ENCODE assay signal across 1 fruit fly cellular context in genomic region chr3R:12722392-12722914, dm6.
TF ChIP-seq lines count a peak whose summit lies in the region.

TSS of gene Men (minus strand) at chr3R:12722442.

TF ChIP-seq in whole organism, embryonic, 481 proteins besides CTCF, POLR2A, EP300 and RAD21 (continued from another document and continues in another):
- TF ChIP-seq Pdp1 (GFP tag; optimal IDR thresholded peaks at IDR 0.05; lab: Kevin White, UChicago) (peak; percentile 4 to 18), gro (GFP tag; optimal IDR thresholded peaks at IDR 0.05; lab: Kevin White, UChicago) (no peak), amos (GFP tag; IDR thresholded peaks at IDR 0.05; lab: Robert Waterston, UW; ENCODE audit: partially characterized antibody) (no peak), shn (GFP tag; optimal IDR thresholded peaks at IDR 0.05; lab: Kevin White, UChicago) (no peak), CG13775 (GFP tag; optimal IDR thresholded peaks at IDR 0.05; lab: Kevin White, UChicago) (peak; percentile 27), CG14710 (tag; optimal IDR thresholded peaks at IDR 0.05; lab: Kevin White, UChicago) (peak; percentile 43), ind (GFP tag; optimal IDR thresholded peaks at IDR 0.05; lab: Kevin White, UChicago) (peak; percentile 55), CG3281 (GFP tag; optimal IDR thresholded peaks at IDR 0.05; lab: Kevin White, UChicago) (peak; percentile 49), ham (GFP tag; IDR thresholded peaks at IDR 0.05; lab: Robert Waterston, UW) (no peak), CG18619 (GFP tag; optimal IDR thresholded peaks at IDR 0.05; lab: Kevin White, UChicago) (peak; percentile 45), CG2116 (GFP tag; optimal IDR thresholded peaks at IDR 0.05; lab: Kevin White, UChicago) (no peak), CG10209 (GFP tag; optimal IDR thresholded peaks at IDR 0.05; lab: Kevin White, UChicago) (peak; percentile 43), Aef1 (GFP tag; IDR thresholded peaks at IDR 0.05; lab: Robert Waterston, UW) (peak; percentile 28; the same call in 1 of the 3 replicates), Atf-2 (GFP tag; optimal IDR thresholded peaks at IDR 0.05; lab: Kevin White, UChicago) (no peak), Myb (GFP tag; optimal IDR thresholded peaks at IDR 0.05; lab: Kevin White, UChicago) (no peak), CG9215 (GFP tag; IDR thresholded peaks at IDR 0.05; lab: Robert Waterston, UW) (peak; percentile 52), pum (GFP tag; optimal IDR thresholded peaks at IDR 0.05; lab: Kevin White, UChicago) (no peak), Nf-YA (GFP tag; IDR thresholded peaks at IDR 0.05; lab: Robert Waterston, UW) (peak; percentile 61), Hmx (GFP tag; optimal IDR thresholded peaks at IDR 0.05; lab: Kevin White, UChicago) (no peak), CG10959 (GFP tag; IDR thresholded peaks at IDR 0.05; lab: Robert Waterston, UW) (0 out of 2 replicates have a peak, but pooled peaks have one; percentile 11), Max (GFP tag; optimal IDR thresholded peaks at IDR 0.05; lab: Kevin White, UChicago) (peak; percentile 21), CG2875 (GFP tag; optimal IDR thresholded peaks at IDR 0.05; lab: Kevin White, UChicago) (no peak), CG8290 (GFP tag; optimal IDR thresholded peaks at IDR 0.05; lab: Kevin White, UChicago) (no peak), CG8290 (tag; optimal IDR thresholded peaks at IDR 0.05; lab: Kevin White, UChicago) (no peak), Mes4 (GFP tag; optimal IDR thresholded peaks at IDR 0.05; lab: Kevin White, UChicago) (no peak), grn (GFP tag; optimal IDR thresholded peaks at IDR 0.05; lab: Kevin White, UChicago) (no peak), CG18764 (GFP tag; optimal IDR thresholded peaks at IDR 0.05; lab: Kevin White, UChicago) (peak; percentile 29), Rx (GFP tag; IDR thresholded peaks at IDR 0.05; lab: Robert Waterston, UW) (no peak), CG1024 (GFP tag; IDR thresholded peaks at IDR 0.05; lab: Robert Waterston, UW) (no peak), emc (GFP tag; optimal IDR thresholded peaks at IDR 0.05; lab: Kevin White, UChicago) (no peak), HLH4C (GFP tag; IDR thresholded peaks at IDR 0.05; lab: Robert Waterston, UW; ENCODE audit: partially characterized antibody) (no peak), CG17829 (tag; optimal IDR thresholded peaks at IDR 0.05; lab: Kevin White, UChicago) (peak; percentile 60), Hr51 (GFP tag; optimal IDR thresholded peaks at IDR 0.05; lab: Kevin White, UChicago) (peak in 1 of 2 experiments; percentile 88), CG13296 (GFP tag; optimal IDR thresholded peaks at IDR 0.05; lab: Kevin White, UChicago) (peak; percentile 74), CG32772 (GFP tag; IDR thresholded peaks at IDR 0.05; lab: Robert Waterston, UW) (peak; percentile 27; the same call in 1 of the 2 replicates), z (GFP tag; IDR thresholded peaks at IDR 0.05; lab: Robert Waterston, UW) (no peak), Gsc (GFP tag; IDR thresholded peaks at IDR 0.05; lab: Robert Waterston, UW) (no peak), tio (GFP tag; optimal IDR thresholded peaks at IDR 0.05; lab: Kevin White, UChicago) (peak; percentile 21), mirr (GFP tag; optimal IDR thresholded peaks at IDR 0.05; lab: Kevin White, UChicago) (no peak), Optix (GFP tag; IDR thresholded peaks at IDR 0.05; lab: Robert Waterston, UW) (no peak), CG14965 (GFP tag; optimal IDR thresholded peaks at IDR 0.05; lab: Kevin White, UChicago; ENCODE audit: borderline replicate concordance) (no peak), CG5180 (GFP tag; optimal IDR thresholded peaks at IDR 0.05; lab: Kevin White, UChicago) (peak; percentile 35), nau (GFP tag; optimal IDR thresholded peaks at IDR 0.05; lab: Kevin White, UChicago) (no peak), Dip2 (GFP tag; IDR thresholded peaks at IDR 0.05; lab: Robert Waterston, UW) (no peak), CG34422 (GFP tag; IDR thresholded peaks at IDR 0.05; lab: Robert Waterston, UW) (no peak), Dfd (GFP tag; optimal IDR thresholded peaks at IDR 0.05; lab: Kevin White, UChicago) (no peak), Mad (GFP tag; optimal IDR thresholded peaks at IDR 0.05; lab: Kevin White, UChicago) (no peak), nerfin-1 (tag; optimal IDR thresholded peaks at IDR 0.05; lab: Kevin White, UChicago) (peak; percentile 58), CG8388 (GFP tag; optimal IDR thresholded peaks at IDR 0.05; lab: Kevin White, UChicago) (peak; percentile 71), NFAT (GFP tag; IDR thresholded peaks at IDR 0.05; lab: Robert Waterston, UW) (peak; percentile 37; the same call in 1 of the 2 replicates), CG16863 (GFP tag; optimal IDR thresholded peaks at IDR 0.05; lab: Kevin White, UChicago) (no peak), Bteb2 (GFP tag; optimal IDR thresholded peaks at IDR 0.05; lab: Kevin White, UChicago) (no peak), zfh2 (GFP tag; optimal IDR thresholded peaks at IDR 0.05; lab: Kevin White, UChicago) (no peak), Scr (GFP tag; IDR thresholded peaks at IDR 0.05; lab: Robert Waterston, UW; ENCODE audit: partially characterized antibody) (no peak), CG15479 (GFP tag; optimal IDR thresholded peaks at IDR 0.05; lab: Kevin White, UChicago) (no peak), CG8944 (GFP tag; optimal IDR thresholded peaks at IDR 0.05; lab: Kevin White, UChicago) (no peak), CG33213 (GFP tag; optimal IDR thresholded peaks at IDR 0.05; lab: Kevin White, UChicago) (no peak), CG12769 (tag; optimal IDR thresholded peaks at IDR 0.05; lab: Kevin White, UChicago) (no peak), danr (GFP tag; IDR thresholded peaks at IDR 0.05; lab: Robert Waterston, UW) (no peak), CG12391 (tag; optimal IDR thresholded peaks at IDR 0.05; lab: Kevin White, UChicago) (peak; percentile 61), Spps (tag; optimal IDR thresholded peaks at IDR 0.05; lab: Kevin White, UChicago) (no peak), Abd-B (GFP tag; optimal IDR thresholded peaks at IDR 0.05; lab: Kevin White, UChicago) (peak; percentile 17), CG15073 (GFP tag; optimal IDR thresholded peaks at IDR 0.05; lab: Kevin White, UChicago) (no peak), esg (GFP tag; conservative IDR thresholded peaks at IDR 0.05; lab: Robert Waterston, UW) (peak; percentile 41; the same call in 1 of the 2 replicates), CG15696 (tag; optimal IDR thresholded peaks at IDR 0.05; lab: Kevin White, UChicago) (peak; percentile 39), az2 (GFP tag; optimal IDR thresholded peaks at IDR 0.05; lab: Kevin White, UChicago) (no peak), lola (GFP tag; optimal IDR thresholded peaks at IDR 0.05; lab: Kevin White, UChicago) (peak in 1 of 3 experiments; percentile 56), sna (GFP tag; IDR thresholded peaks at IDR 0.05; lab: Robert Waterston, UW; ENCODE audit: partially characterized antibody) (no peak), cato (GFP tag; optimal IDR thresholded peaks at IDR 0.05; lab: Kevin White, UChicago; ENCODE audit: borderline replicate concordance) (no peak), kni (GFP tag; optimal IDR thresholded peaks at IDR 0.05; lab: Kevin White, UChicago) (no peak), CG14050 (GFP tag; IDR thresholded peaks at IDR 0.05; lab: Robert Waterston, UW) (peak; percentile 33; the same call in 2 of the 3 replicates), Dref (GFP tag; IDR thresholded peaks at IDR 0.05; lab: Robert Waterston, UW) (no peak), bsh (GFP tag; optimal IDR thresholded peaks at IDR 0.05; lab: Kevin White, UChicago) (peak in 1 of 2 experiments; percentile 48), CG17568 (GFP tag; optimal IDR thresholded peaks at IDR 0.05; lab: Kevin White, UChicago) (no peak), al (GFP tag; IDR thresholded peaks at IDR 0.05; lab: Robert Waterston, UW) (no peak), pzg (GFP tag; optimal IDR thresholded peaks at IDR 0.05; lab: Kevin White, UChicago) (no peak), Bdp1 (GFP tag; optimal IDR thresholded peaks at IDR 0.05; lab: Kevin White, UChicago) (no peak), croc (GFP tag; conservative IDR thresholded peaks at IDR 0.05; lab: Robert Waterston, UW) (peak; percentile 29; the same call in 2 of the 3 replicates), CG9797 (GFP tag; optimal IDR thresholded peaks at IDR 0.05; lab: Kevin White, UChicago) (no peak), CG6854 (GFP tag; optimal IDR thresholded peaks at IDR 0.05; lab: Kevin White, UChicago) (peak; percentile 45), en (GFP tag; optimal IDR thresholded peaks at IDR 0.05; lab: Kevin White, UChicago) (no peak), eyg (GFP tag; optimal IDR thresholded peaks at IDR 0.05; lab: Kevin White, UChicago) (no peak), Dip3 (GFP tag; optimal IDR thresholded peaks at IDR 0.05; lab: Kevin White, UChicago) (no peak), CG2889 (GFP tag; IDR thresholded peaks at IDR 0.05; lab: Robert Waterston, UW) (no peak), CG4424 (GFP tag; optimal IDR thresholded peaks at IDR 0.05; lab: Kevin White, UChicago) (peak; percentile 50), CG4820 (GFP tag; optimal IDR thresholded peaks at IDR 0.05; lab: Kevin White, UChicago) (peak; percentile 40), CG4328 (GFP tag; optimal IDR thresholded peaks at IDR 0.05; lab: Kevin White, UChicago) (no peak), Hr78 (GFP tag; optimal IDR thresholded peaks at IDR 0.05; lab: Kevin White, UChicago) (peak in 1 of 2 experiments; percentile 14), CG18476 (GFP tag; optimal IDR thresholded peaks at IDR 0.05; lab: Kevin White, UChicago) (peak; percentile 48), cas (GFP tag; IDR thresholded peaks at IDR 0.05; lab: Robert Waterston, UW) (no peak), sug (tag; optimal IDR thresholded peaks at IDR 0.05; lab: Kevin White, UChicago) (peak; percentile 62), CG12744 (GFP tag; optimal IDR thresholded peaks at IDR 0.05; lab: Kevin White, UChicago) (no peak), nom (GFP tag; optimal IDR thresholded peaks at IDR 0.05; lab: Kevin White, UChicago) (peak; percentile 25), dati (GFP tag; IDR thresholded peaks at IDR 0.05; lab: Robert Waterston, UW) (peak; percentile 49; the same call in 1 of the 2 replicates), exex (tag; optimal IDR thresholded peaks at IDR 0.05; lab: Kevin White, UChicago) (peak; percentile 28), CG11093 (GFP tag; IDR thresholded peaks at IDR 0.05; lab: Robert Waterston, UW) (peak; percentile 49; the same call in 1 of the 3 replicates), CG2129 (GFP tag; IDR thresholded peaks at IDR 0.05; lab: Robert Waterston, UW; ENCODE audit: partially characterized antibody) (no peak), CG7271 (tag; optimal IDR thresholded peaks at IDR 0.05; lab: Kevin White, UChicago) (no peak), E2f1 (GFP tag; IDR thresholded peaks at IDR 0.05; lab: Robert Waterston, UW) (peak; percentile 63), hbn (GFP tag; IDR thresholded peaks at IDR 0.05; lab: Robert Waterston, UW; ENCODE audit: partially characterized antibody) (no peak), dmrt99B (tag; optimal IDR thresholded peaks at IDR 0.05; lab: Kevin White, UChicago) (peak; percentile 82), crol (GFP tag; IDR thresholded peaks at IDR 0.05; lab: Robert Waterston, UW) (no peak), Usf (GFP tag; optimal IDR thresholded peaks at IDR 0.05; lab: Kevin White, UChicago) (no peak), stwl (tag; optimal IDR thresholded peaks at IDR 0.05; lab: Kevin White, UChicago) (no peak), gfzf (GFP tag; optimal IDR thresholded peaks at IDR 0.05; lab: Kevin White, UChicago) (no peak), PHDP (tag; optimal IDR thresholded peaks at IDR 0.05; lab: Kevin White, UChicago) (peak; percentile 49), CG10431 (GFP tag; optimal IDR thresholded peaks at IDR 0.05; lab: Kevin White, UChicago) (no peak), Ssrp (tag; optimal IDR thresholded peaks at IDR 0.05; lab: Kevin White, UChicago) (peak; percentile 69), CG1792 (GFP tag; optimal IDR thresholded peaks at IDR 0.05; lab: Kevin White, UChicago) (no peak), CG3726 (GFP tag; IDR thresholded peaks at IDR 0.05; lab: Robert Waterston, UW) (0 out of 3 replicates have a peak, but pooled peaks have one; percentile 24), CG4617 (GFP tag; optimal IDR thresholded peaks at IDR 0.05; lab: Kevin White, UChicago; ENCODE audit: borderline replicate concordance) (no peak), trem (tag; optimal IDR thresholded peaks at IDR 0.05; lab: Kevin White, UChicago) (peak; percentile 11), CG1832 (GFP tag; optimal IDR thresholded peaks at IDR 0.05; lab: Kevin White, UChicago) (peak; percentile 56), crc (GFP tag; optimal IDR thresholded peaks at IDR 0.05; lab: Kevin White, UChicago) (no peak), sqz (GFP tag; optimal IDR thresholded peaks at IDR 0.05; lab: Kevin White, UChicago) (peak; percentile 27), NC2α (GFP tag; optimal IDR thresholded peaks at IDR 0.05; lab: Kevin White, UChicago) (no peak), D19A (tag; optimal IDR thresholded peaks at IDR 0.05; lab: Kevin White, UChicago) (peak; percentile 62), Camta (GFP tag; optimal IDR thresholded peaks at IDR 0.05; lab: Kevin White, UChicago) (no peak), Fer3 (tag; optimal IDR thresholded peaks at IDR 0.05; lab: Kevin White, UChicago) (peak; percentile 52), ato (GFP tag; IDR thresholded peaks at IDR 0.05; lab: Robert Waterston, UW; ENCODE audit: partially characterized antibody) (no peak), CG8924 (tag; optimal IDR thresholded peaks at IDR 0.05; lab: Kevin White, UChicago) (peak; percentile 67), BtbVII (GFP tag; optimal IDR thresholded peaks at IDR 0.05; lab: Kevin White, UChicago) (peak; percentile 28), CG9609 (GFP tag; optimal IDR thresholded peaks at IDR 0.05; lab: Kevin White, UChicago) (no peak), sc (optimal IDR thresholded peaks at IDR 0.05; lab: Kevin White, UChicago) (no peak), sc (GFP tag; optimal IDR thresholded peaks at IDR 0.05; lab: Kevin White, UChicago) (peak; percentile 41), HLHmδ (GFP tag; optimal IDR thresholded peaks at IDR 0.05; lab: Kevin White, UChicago) (no peak), CG9876 (GFP tag; optimal IDR thresholded peaks at IDR 0.05; lab: Kevin White, UChicago) (no peak), run (tag; optimal IDR thresholded peaks at IDR 0.05; lab: Kevin White, UChicago) (peak; percentile 31), jigr1 (GFP tag; IDR thresholded peaks at IDR 0.05; lab: Robert Waterston, UW) (no peak), Hsf (GFP tag; optimal IDR thresholded peaks at IDR 0.05; lab: Kevin White, UChicago) (no peak), CG3995 (GFP tag; optimal IDR thresholded peaks at IDR 0.05; lab: Kevin White, UChicago) (no peak), repo (GFP tag; optimal IDR thresholded peaks at IDR 0.05; lab: Kevin White, UChicago) (no peak), CG7556 (GFP tag; optimal IDR thresholded peaks at IDR 0.05; lab: Kevin White, UChicago) (peak; percentile 78)
